Fruit fly (Drosophila melanogaster) Kc167 (cell line): Measurements from ENCODE around the gene ttm2.

ENCODE experiments used
- Myc ChIP-seq: fragments of >200 bp; optimal IDR thresholded peaks from 2 replicates; lab custom pipeline; 2017; ENCODE audit warnings: missing external identifiers
- Sin3A ChIP-seq: fragments of >200 bp; optimal IDR thresholded peaks from 2 replicates; lab custom pipeline; 2018; ENCODE audit warnings: missing external identifiers
- h ChIP-seq: fragments of >200 bp; optimal IDR thresholded peaks from 3 replicates; lab custom pipeline; 2018; ENCODE audit warnings: missing external identifiers
- insv ChIP-seq: fragments of >200 bp; optimal IDR thresholded peaks from 3 replicates; lab custom pipeline; 2018; ENCODE audit warnings: missing external identifiers
- psq ChIP-seq: fragments of >200 bp; optimal IDR thresholded peaks from 2 replicates; lab custom pipeline; 2017; ENCODE audit warnings: missing external identifiers
- ttk ChIP-seq: sonication (Bioruptor generic); optimal IDR thresholded peaks from 2 replicates; lab custom pipeline; 2017; ENCODE audit warnings: missing external identifiers

Gene ttm2

DNA sequence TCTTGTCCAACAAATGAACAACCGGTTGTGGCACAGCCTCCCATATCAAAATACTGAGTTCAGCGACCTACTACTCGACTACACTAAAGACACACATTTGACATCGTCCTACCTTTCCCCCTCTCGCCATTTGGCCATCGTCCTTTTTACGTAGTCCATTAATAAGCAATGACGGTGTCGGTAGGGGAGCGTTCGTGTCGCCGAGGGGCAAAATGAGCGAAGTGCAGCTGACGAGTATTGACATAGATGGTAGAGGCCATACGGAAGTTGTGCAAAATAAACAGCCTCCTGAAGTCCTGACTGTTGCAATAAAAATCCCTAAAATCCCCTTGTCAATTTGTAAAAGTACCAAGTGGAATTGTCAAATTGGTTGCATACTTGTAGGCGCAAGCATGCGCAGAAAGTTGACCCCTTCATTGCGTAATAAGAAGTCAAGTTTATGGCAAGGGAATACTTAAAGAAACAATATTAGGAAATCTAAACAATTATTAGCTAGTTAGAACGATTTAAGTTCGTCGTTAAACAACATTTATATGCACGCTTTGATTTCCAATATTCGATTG lies 16.7 kb downstream of the ttm2 start:
- TF ChIP-seq Myc, result no peak
- no peak for TF ChIP-seq psq (lab: Kevin White, UChicago)
- TF ChIP-seq h (lab: Kevin White, UChicago), result no peak
- TF ChIP-seq insv (lab: Kevin White, UChicago), result no peak
- no peak for TF ChIP-seq ttk (lab: Kevin White, UChicago)
- no peak for TF ChIP-seq Sin3A

DNA sequence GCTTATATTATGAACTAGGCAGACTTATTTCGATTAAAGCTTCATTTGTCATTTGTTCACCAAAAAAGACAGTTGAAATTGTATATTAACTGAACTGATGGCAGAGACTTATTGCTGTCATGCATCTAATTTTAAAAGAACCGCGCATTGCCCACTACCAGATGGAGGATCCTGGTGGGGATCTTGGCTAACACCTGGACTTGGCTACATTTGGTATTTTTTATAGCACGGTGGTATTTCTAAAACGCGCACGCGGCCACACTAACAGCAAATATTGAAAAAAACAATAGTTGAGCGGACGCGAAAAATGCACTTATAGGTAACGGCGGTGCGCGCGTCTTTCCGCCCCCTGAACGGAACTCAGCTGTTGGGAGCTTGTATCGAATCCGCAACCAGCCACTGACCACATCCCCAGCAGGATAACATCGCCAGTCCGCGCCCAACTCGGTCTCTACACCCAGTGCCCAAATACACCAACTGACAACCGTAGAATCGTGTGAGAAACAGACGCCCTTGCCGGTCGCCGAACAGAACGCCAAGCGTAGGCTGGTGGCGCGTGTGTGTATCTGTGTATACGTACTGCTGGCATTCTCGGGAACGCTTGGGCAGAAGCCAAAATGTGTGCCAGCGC lies 17.3 kb downstream of the ttm2 start:
- TF ChIP-seq insv (lab: Kevin White, UChicago) (no peak), h (lab: Kevin White, UChicago) (no peak), psq (lab: Kevin White, UChicago) (no peak), Myc (no peak), ttk (lab: Kevin White, UChicago) (no peak), Sin3A (no peak)

DNA sequence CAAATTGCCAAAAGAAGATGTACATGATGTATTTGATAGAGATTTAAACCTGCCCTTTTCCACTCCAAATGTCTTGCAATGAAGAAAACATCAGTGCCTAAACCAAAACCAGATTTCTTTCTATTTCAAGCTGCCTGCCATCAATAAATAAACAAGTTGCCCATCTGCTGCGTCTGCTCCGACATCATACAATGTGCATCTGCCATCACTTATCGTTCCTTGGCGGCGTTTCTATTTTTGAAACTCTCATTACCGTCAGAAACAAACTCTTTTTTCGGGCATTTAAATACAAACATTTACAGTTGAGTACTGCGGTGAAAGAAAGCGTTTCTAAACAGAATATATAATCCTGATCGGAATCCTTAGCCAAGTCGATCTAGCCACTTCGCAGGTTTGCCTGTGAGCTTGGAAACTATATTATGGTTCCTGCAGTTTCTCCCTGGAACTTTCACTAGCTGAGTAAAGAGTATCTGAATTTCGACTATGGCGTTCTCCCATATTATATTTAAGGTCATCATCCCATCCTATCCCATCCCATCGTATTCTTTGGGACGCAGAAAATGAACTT lies 20.0 kb downstream of the ttm2 start:
- TF ChIP-seq h (lab: Kevin White, UChicago), result no peak
- no peak for TF ChIP-seq ttk (lab: Kevin White, UChicago)
- no peak for TF ChIP-seq Sin3A
- TF ChIP-seq psq (lab: Kevin White, UChicago), result no peak
- no peak for TF ChIP-seq insv (lab: Kevin White, UChicago)
- TF ChIP-seq Myc, result no peak

DNA sequence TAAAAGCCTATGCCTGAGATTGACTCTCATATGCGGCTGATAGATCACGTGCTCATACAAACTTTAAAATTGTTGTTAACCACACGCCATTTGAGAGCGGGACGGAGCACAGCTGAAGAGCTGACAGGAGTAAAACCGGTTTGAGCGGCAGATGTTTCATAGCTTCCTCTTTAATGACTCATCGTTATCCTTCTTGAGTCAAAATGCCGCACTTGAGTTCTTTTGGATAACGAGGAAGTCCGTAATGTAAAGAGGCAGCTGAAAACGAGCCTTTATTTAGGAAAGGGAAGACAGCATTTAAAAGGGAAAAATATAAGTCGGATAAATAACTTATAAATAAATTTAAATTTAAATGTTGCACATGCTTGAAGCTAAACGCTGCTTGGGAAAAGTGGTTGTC lies 22.3 kb downstream of the ttm2 start:
- TF ChIP-seq h (lab: Kevin White, UChicago), result no peak
- no peak for TF ChIP-seq Myc
- TF ChIP-seq insv (lab: Kevin White, UChicago), result no peak
- no peak for TF ChIP-seq Sin3A
- TF ChIP-seq ttk (lab: Kevin White, UChicago), result no peak
- no peak for TF ChIP-seq psq (lab: Kevin White, UChicago)

DNA sequence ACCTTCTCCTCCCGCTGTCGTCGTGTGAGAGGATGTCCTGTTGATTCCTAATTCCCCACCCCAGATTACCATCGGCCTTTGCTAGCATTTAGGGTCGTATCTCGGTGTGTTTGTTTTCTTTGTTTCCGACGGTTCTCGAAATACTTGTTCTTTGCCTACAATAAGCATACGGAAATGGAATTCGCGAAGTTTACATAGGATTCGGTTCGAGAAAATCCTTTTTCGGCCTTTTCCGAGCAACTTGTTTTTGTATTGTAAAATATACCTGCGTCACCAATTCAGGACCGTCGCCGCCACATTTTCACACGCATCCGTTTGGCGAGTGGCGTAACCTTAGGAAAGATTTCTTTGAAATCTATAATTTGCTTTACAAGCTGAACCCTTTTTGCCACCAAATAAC lies 23.5 kb downstream of the ttm2 start:
- TF ChIP-seq insv (lab: Kevin White, UChicago) (no peak), Myc (no peak), ttk (lab: Kevin White, UChicago) (no peak), Sin3A (no peak), psq (lab: Kevin White, UChicago) (no peak), h (lab: Kevin White, UChicago) (no peak)

DNA sequence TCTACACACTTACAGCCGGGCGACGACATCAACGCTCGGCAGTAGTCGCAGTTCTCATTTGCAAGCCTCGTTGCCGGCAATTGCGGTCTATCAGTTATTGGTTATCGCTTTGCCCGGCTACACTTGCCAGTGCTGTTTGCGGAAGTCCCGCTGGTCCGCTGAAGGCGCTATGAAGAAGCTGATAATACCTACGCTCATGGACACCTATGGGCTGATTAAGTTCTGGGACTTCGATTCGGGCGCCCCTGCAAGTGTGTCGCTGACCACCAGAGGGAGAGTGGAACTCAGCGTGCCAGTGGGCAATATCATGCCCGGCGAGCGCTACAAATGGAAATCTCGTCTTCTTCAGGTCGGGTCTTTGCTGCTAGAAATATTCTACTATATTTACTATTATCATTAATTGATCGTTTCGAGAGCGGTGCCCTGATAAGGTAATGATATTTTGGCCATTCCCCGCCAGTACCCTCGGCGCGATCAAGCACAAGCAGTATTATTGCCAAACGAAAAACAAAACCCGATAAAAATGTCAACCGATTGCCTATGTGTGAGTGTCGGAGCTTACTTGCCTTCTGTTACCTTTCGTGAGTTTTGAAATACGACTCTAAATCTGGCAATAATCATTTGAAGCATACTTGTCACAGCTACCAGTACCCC lies 25.1 kb downstream of the ttm2 start:
- TF ChIP-seq h (lab: Kevin White, UChicago) (no peak), psq (lab: Kevin White, UChicago) (no peak), ttk (lab: Kevin White, UChicago) (no peak), Sin3A (no peak), Myc (no peak), insv (lab: Kevin White, UChicago) (no peak)

DNA sequence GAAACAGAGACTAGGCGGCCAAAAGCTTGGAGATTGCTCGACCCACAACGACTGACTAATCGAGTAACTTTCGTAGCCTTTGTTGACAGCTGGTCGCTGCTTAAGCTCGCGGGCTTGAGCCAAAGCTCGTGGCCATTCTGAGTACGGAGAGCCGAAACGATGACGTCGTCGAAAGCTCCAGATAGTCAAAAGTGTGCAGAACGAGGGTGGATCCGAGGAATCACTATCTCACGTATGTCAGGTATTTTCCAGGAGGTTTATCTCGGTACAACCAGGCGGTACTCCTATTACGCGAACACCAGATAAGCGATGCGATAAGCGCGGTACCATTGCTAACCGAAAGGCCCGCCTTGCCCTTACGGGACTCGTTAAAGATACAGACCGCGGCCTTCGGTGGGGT lies 36.7 kb downstream of the ttm2 start:
- TF ChIP-seq h (lab: Kevin White, UChicago), result no peak
- no peak for TF ChIP-seq psq (lab: Kevin White, UChicago)
- TF ChIP-seq Myc, result no peak
- no peak for TF ChIP-seq ttk (lab: Kevin White, UChicago)
- no peak for TF ChIP-seq insv (lab: Kevin White, UChicago)
- no peak for TF ChIP-seq Sin3A

DNA sequence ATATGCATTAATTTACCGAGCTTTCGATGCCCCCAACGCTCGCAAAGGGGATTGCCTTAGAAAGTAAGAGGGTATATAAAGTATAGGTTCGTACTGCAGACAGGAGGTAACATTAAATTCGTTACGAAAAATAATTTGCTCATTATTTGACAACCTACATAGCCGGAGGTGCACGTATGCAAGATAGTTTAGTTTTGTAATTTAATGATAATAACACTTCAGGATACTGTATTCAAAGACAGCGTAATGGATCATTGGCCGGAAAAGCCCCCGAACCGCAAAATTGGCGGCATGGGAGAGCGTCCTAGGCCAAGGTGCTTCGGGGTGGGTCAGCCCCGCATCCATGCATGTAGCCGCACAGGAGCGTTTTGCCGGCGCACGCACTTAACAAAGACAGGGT lies 37.4 kb downstream of the ttm2 start:
- TF ChIP-seq insv (lab: Kevin White, UChicago), result no peak
- TF ChIP-seq Myc, result no peak
- no peak for TF ChIP-seq h (lab: Kevin White, UChicago)
- TF ChIP-seq ttk (lab: Kevin White, UChicago), result no peak
- no peak for TF ChIP-seq Sin3A
- no peak for TF ChIP-seq psq (lab: Kevin White, UChicago)

DNA sequence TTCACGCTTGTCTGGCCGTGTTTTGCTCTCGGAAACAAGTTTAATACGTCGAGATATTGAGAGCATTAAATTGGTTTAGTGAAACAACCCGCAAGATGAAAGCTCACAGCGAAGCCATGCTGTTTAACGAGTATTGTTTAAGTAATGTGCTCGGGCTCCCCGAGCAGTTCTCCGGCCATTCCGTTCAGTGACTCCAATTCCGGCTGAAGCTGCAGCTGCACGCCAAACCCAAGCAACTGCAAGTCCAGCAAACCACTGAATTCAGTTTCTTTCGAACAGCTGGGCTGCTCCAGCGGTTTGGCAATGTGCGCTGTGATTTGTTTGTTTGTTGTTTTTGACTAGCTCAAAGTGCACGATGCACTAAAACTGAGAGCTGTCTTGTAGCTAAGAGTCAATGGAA lies 40.2 kb downstream of the ttm2 start:
- no peak for TF ChIP-seq Myc
- TF ChIP-seq insv (lab: Kevin White, UChicago), result no peak
- TF ChIP-seq psq (lab: Kevin White, UChicago), result no peak

DNA sequence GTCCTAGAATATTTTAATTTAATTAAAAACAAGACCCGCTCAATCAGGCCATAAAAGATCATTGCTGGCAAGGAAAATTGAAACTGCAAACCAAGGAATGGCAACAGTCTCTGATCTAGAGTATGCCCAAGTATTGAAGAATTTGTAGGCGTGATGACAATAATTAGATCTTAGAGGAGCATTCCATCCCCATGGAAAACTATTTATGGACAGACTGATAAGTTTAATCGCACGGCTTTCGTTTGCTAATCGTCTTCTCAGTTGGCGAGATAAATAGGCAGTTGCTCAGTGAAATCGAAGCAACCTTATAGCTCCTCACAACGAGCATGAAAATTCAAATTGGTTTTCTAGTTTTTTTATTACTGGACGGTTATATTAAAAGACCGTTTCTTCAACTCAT lies 41.8 kb downstream of the ttm2 start, which contains the start of gene ddbt:
ddbt (plus strand) TSS at position 301 of the 400 bp plus-strand sequence.
- TF ChIP-seq ttk (lab: Kevin White, UChicago) (no peak), Sin3A (no peak), Myc (no peak), insv (lab: Kevin White, UChicago) (no peak), h (lab: Kevin White, UChicago) (no peak), psq (lab: Kevin White, UChicago) (no peak)

DNA sequence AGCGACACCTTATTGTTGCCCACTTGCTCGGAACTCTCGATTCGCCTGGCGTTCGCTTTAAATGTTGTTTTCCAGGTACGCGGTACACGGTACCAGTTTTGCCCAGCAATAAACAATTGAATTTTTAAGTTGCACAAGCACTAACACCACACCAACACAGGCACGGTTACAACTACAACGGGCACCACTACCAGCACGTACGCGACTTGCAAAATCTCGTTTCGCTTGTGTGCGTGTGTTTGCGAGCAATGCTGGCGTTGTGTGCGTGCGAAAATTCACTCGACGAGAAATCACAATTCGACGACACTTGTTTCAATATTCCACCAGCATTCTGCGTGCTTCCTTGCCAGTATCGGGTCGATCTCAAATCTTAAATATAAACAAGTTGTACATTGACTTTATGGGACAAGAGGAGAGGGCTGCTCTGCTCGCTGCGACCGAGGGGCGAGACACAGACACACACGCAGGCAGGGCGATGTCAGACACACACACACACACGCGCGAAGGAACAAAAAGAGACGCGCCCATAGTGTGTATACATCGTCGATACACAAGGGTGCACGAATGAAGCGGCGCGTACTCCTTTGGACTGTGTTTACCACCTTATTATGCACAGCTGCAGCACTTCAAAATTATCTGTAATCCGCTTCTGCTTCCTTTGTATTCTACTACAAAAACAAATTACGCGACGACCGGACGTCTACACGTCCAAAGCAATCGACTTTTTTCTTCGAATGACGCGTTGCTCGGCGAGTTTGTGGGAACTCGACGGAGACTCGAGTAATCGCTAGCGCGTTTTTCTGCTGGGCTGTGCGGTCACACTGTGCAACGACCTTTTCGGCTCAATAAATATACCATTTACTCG lies 44.4 kb downstream of the ttm2 start, which contains the start of gene fwd:
fwd (minus strand) TSS at position 740 of the 865 bp plus-strand sequence.
- TF ChIP-seq insv (lab: Kevin White, UChicago) (no peak), h (lab: Kevin White, UChicago) (no peak), Sin3A (no peak), Myc (no peak), psq (lab: Kevin White, UChicago) (no peak), ttk (lab: Kevin White, UChicago) (no peak)
